Worm (Caenorhabditis elegans): ENCODE results near the gene K09C4.10.

The K09C4.10 gene

DNA sequence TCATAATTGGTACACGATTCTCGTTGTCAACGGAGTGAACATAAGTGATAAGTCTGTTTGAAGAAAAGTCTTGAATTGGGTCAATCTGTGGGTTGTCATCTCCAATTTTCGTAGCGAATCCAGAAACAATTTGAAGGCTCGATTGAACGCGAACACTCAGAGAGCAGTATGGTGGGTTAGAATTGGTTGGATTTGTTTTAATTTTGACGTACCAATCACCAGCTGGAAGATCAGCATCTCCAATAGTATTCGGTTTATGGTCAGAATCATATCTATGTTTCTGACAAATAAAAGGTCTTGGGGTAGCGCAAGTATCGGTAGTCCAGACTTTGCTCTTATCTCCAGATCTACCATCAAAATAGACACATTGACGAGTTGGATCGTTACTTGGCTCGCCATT, 49.5 kb downstream of the K09C4.10 start:
- TF ChIP-seq daf-12 (tag; optimal IDR thresholded peaks at IDR 0.05) (no peak), unc-62 (GFP tag; optimal IDR thresholded peaks at IDR 0.05 in 1 of 2) (peak in 1 of 2 experiments; percentile 96), unc-62 (tag; optimal IDR thresholded peaks at IDR 0.05) (no peak)

DNA sequence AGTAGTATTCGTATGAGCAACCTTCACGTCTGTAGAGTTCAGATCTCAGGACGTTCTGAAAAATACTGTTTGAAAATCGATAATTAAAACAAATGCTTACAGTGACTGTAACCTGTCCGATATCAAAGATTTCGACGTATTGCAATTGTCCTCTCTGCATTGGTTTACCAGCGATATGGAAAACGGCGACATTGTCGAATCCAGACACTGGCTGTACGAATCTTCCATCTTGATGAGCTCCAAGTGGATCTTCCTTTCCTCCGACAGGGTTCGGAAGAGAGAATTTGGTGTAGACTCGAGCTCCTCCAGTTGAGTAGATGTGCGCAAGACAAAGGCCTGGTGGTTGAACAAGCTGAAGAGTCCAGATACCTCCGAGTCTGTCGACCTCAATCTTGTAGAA, 51.3 kb downstream of the K09C4.10 start:
- TF ChIP-seq hif-1 (tag; optimal IDR thresholded peaks at IDR 0.05) (no peak), unc-62 (GFP tag; optimal IDR thresholded peaks at IDR 0.05 in 1 of 2) (peak in 1 of 2 experiments; percentile 87), unc-62 (tag; optimal IDR thresholded peaks at IDR 0.05) (no peak), duxl-1 (tag; optimal IDR thresholded peaks at IDR 0.05; ENCODE audit: poor library complexity) (no peak), snpc-4 (tag; optimal IDR thresholded peaks at IDR 0.05) (no peak)

ce11 chrX:3226348-3227229, 53.4 kb downstream of the K09C4.10 start:
- TF ChIP-seq saeg-2 (GFP tag; IDR thresholded peaks at IDR 0.05) (no peak), daf-16 (GFP tag; optimal IDR thresholded peaks at IDR 0.05) (no peak), daf-16 (tag; optimal IDR thresholded peaks at IDR 0.05) (peak; percentile 75), zip-2 (tag; optimal IDR thresholded peaks at IDR 0.05) (no peak), ZK546.5 (tag; optimal IDR thresholded peaks at IDR 0.05) (no peak), rbr-2 (tag; optimal IDR thresholded peaks at IDR 0.05) (no peak), Y105C5A.15 (GFP tag; IDR thresholded peaks at IDR 0.05) (no peak), pqm-1 (tag; optimal IDR thresholded peaks at IDR 0.05) (peak; percentile 68), dve-1 (tag; optimal IDR thresholded peaks at IDR 0.05; ENCODE audit: insufficient read depth) (peak; percentile 23), aha-1 (tag) (peak; percentile 87), zfp-3 (GFP tag; conservative IDR thresholded peaks at IDR 0.05) (0 out of 2 replicates have a peak, but pooled peaks have one; percentile 28), nhr-42 (GFP tag; IDR thresholded peaks at IDR 0.05) (0 out of 2 replicates have a peak, but pooled peaks have one; percentile 50), php-3 (GFP tag; IDR thresholded peaks at IDR 0.05) (no peak), daf-19 (GFP tag; conservative IDR thresholded peaks at IDR 0.05) (no peak), lim-7 (GFP tag; IDR thresholded peaks at IDR 0.05) (0 out of 2 replicates have a peak, but pooled peaks have one; percentile 12), nhr-111 (GFP tag; optimal IDR thresholded peaks at IDR 0.05) (no peak), hlh-11 (tag; optimal IDR thresholded peaks at IDR 0.05) (no peak), unc-62 (GFP tag; optimal IDR thresholded peaks at IDR 0.05 in 1 of 2) (peak in 1 of 2 experiments; percentile 84), unc-62 (tag; optimal IDR thresholded peaks at IDR 0.05) (no peak), mdt-29 (GFP tag; IDR thresholded peaks at IDR 0.05) (no peak), lin-38 (GFP tag; IDR thresholded peaks at IDR 0.05) (no peak), attf-4 (tag; optimal IDR thresholded peaks at IDR 0.05) (no peak), T20F7.1 (GFP tag; optimal IDR thresholded peaks at IDR 0.05) (no peak), snpc-4 (tag; optimal IDR thresholded peaks at IDR 0.05) (no peak), sdz-12 (GFP tag; optimal IDR thresholded peaks at IDR 0.05) (no peak), R02D3.7 (tag; optimal IDR thresholded peaks at IDR 0.05) (no peak), egl-43 (GFP tag; IDR thresholded peaks at IDR 0.05) (no peak), tag-97 (GFP tag; IDR thresholded peaks at IDR 0.05) (no peak), fkh-10 (GFP tag; optimal IDR thresholded peaks at IDR 0.05) (no peak), F10B5.3 (tag; optimal IDR thresholded peaks at IDR 0.05) (no peak), lin-13 (GFP tag; optimal IDR thresholded peaks at IDR 0.05) (no peak), zip-11 (GFP tag; IDR thresholded peaks at IDR 0.05) (no peak), nhr-6 (tag; optimal IDR thresholded peaks at IDR 0.05) (no peak), T26A8.4 (GFP tag; IDR thresholded peaks at IDR 0.05) (no peak), gei-8 (GFP tag; optimal IDR thresholded peaks at IDR 0.05) (no peak), ctbp-1 (GFP tag; IDR thresholded peaks at IDR 0.05) (no peak), nhr-41 (GFP tag; IDR thresholded peaks at IDR 0.05) (no peak), nhr-76 (tag; optimal IDR thresholded peaks at IDR 0.05) (no peak), daf-12 (tag; optimal IDR thresholded peaks at IDR 0.05) (no peak), lsy-2 (tag; optimal IDR thresholded peaks at IDR 0.05) (no peak), lir-3 (tag; optimal IDR thresholded peaks at IDR 0.05) (no peak), ztf-11 (tag; optimal IDR thresholded peaks at IDR 0.05) (no peak), daf-8 (GFP tag; IDR thresholded peaks at IDR 0.05) (no peak), set-16 (GFP tag; IDR thresholded peaks at IDR 0.05) (peak; percentile 52)

Data from whole organism, L4 larva.